Fruit fly (Drosophila melanogaster) whole organism, embryonic: ENCODE results near the gene CG4328.

Experiments
- CG10209 ChIP-seq: fragments of 200-800 bp; sonication (Bioruptor generic); optimal IDR thresholded peaks from 3 replicates; lab custom pipeline; 2017; ENCODE audit warnings: missing biosample characterization, mild to moderate bottlenecking, missing genetic modification characterization, missing genetic modification reagents
- CG10654 ChIP-seq: fragments of 200-800 bp; sonication (Bioruptor generic); optimal IDR thresholded peaks from 2 replicates; lab custom pipeline; 2016; ENCODE audit warnings: missing biosample characterization, missing genetic modification characterization
- CG11695 ChIP-seq: fragments of 200-800 bp; sonication (Bioruptor generic); IDR thresholded peaks from 3 replicates; pipeline ENCODE4 v1.3.6; 2022; ENCODE audit warnings: missing biosample characterization, missing genetic modification characterization
- CG12236 ChIP-seq: fragments of 200-800 bp; sonication (Bioruptor generic); optimal IDR thresholded peaks from 2 replicates; lab custom pipeline; 2016; ENCODE audit warnings: missing biosample characterization, missing genetic modification characterization
- CG14014 ChIP-seq: fragments of 200-800 bp; sonication (Bioruptor generic); IDR thresholded peaks from 2 replicates; pipeline ENCODE4 v1.3.6; 2022; ENCODE audit warnings: missing biosample characterization, missing genetic modification characterization
- CG14667 ChIP-seq: fragments of 200-800 bp; sonication (Bioruptor generic); IDR thresholded peaks from 2 replicates; pipeline ENCODE4 v1.3.6; 2022; ENCODE audit warnings: missing biosample characterization, missing genetic modification characterization
- CG15011 ChIP-seq: fragments of 200-800 bp; sonication (Bioruptor generic); optimal IDR thresholded peaks from 3 replicates; lab custom pipeline; 2018; ENCODE audit warnings: missing biosample characterization, mild to moderate bottlenecking, missing genetic modification characterization
- CG1529 ChIP-seq: fragments of 200-800 bp; sonication (Bioruptor generic); optimal IDR thresholded peaks from 3 replicates; lab custom pipeline; 2018; ENCODE audit warnings: missing biosample characterization, missing genetic modification characterization
- CG18011 ChIP-seq: fragments of 200-800 bp; sonication (Bioruptor generic); optimal IDR thresholded peaks from 2 replicates; lab custom pipeline; 2017; ENCODE audit warnings: missing biosample characterization, missing genetic modification characterization, mild to moderate bottlenecking, moderate library complexity, missing genotype
- CG18599 ChIP-seq: fragments of 200-800 bp; sonication (Bioruptor generic); optimal IDR thresholded peaks from 3 replicates; lab custom pipeline; 2017; ENCODE audit warnings: missing biosample characterization, missing genetic modification characterization, mild to moderate bottlenecking, moderate library complexity, missing genetic modification reagents
- CG2116 ChIP-seq: fragments of 200-800 bp; sonication (Bioruptor generic); optimal IDR thresholded peaks from 3 replicates; lab custom pipeline; 2018; ENCODE audit warnings: missing biosample characterization, mild to moderate bottlenecking, missing genetic modification characterization
- CG3065 ChIP-seq: fragments of 200-800 bp; sonication (Bioruptor generic); optimal IDR thresholded peaks from 2 replicates; lab custom pipeline; 2016; ENCODE audit warnings: missing biosample characterization, missing genetic modification characterization
- CG31224 ChIP-seq: fragments of 200-800 bp; sonication (Bioruptor generic); IDR thresholded peaks from 2 replicates; pipeline ENCODE4 v1.3.6; 2022; ENCODE audit warnings: missing biosample characterization, missing genetic modification characterization
- Dfd ChIP-seq, 2 experiments: fragments of >200 bp; optimal IDR thresholded peaks; 2 replicates each; lab custom pipeline; 2017; ENCODE audit warnings: missing biosample characterization in 2 of 2, missing genetic modification characterization in 2 of 2
- Fer1 ChIP-seq: fragments of 200-800 bp; sonication (Bioruptor generic); optimal IDR thresholded peaks from 2 replicates; lab custom pipeline; 2017; ENCODE audit warnings: missing biosample characterization, mild to moderate bottlenecking, missing genetic modification characterization
- HLHmδ ChIP-seq: fragments of 200-800 bp; sonication (Bioruptor generic); optimal IDR thresholded peaks from 2 replicates; lab custom pipeline; 2018; ENCODE audit warnings: missing biosample characterization, mild to moderate bottlenecking, missing genetic modification characterization, moderate library complexity
- Hey ChIP-seq: fragments of 200-800 bp; sonication (Bioruptor generic); optimal IDR thresholded peaks from 3 replicates; lab custom pipeline; 2018; ENCODE audit warnings: missing biosample characterization, mild to moderate bottlenecking, missing genetic modification characterization
- Kr ChIP-seq: fragments of 200-800 bp; sonication (Bioruptor generic); optimal IDR thresholded peaks from 2 replicates; lab custom pipeline; 2017; ENCODE audit warnings: missing biosample characterization, mild to moderate bottlenecking, missing genetic modification characterization
- NFAT ChIP-seq: fragments of 200-800 bp; sonication (Bioruptor generic); IDR thresholded peaks from 2 replicates; pipeline ENCODE4 v1.3.6; 2022; ENCODE audit warnings: missing biosample characterization, missing genetic modification characterization
- Nf-YB ChIP-seq: fragments of 200-800 bp; sonication (Bioruptor generic); optimal IDR thresholded peaks from 3 replicates; lab custom pipeline; 2019; ENCODE audit warnings: missing biosample characterization, mild to moderate bottlenecking, missing genetic modification characterization, moderate library complexity
- Nf-YC ChIP-seq: fragments of 200-800 bp; optimal IDR thresholded peaks from 3 replicates; lab custom pipeline; 2019; ENCODE audit warnings: missing biosample characterization, mild to moderate bottlenecking, missing genetic modification characterization, moderate library complexity
- PHDP ChIP-seq: fragments of 200-800 bp; sonication (Bioruptor generic); optimal IDR thresholded peaks from 3 replicates; lab custom pipeline; 2018; ENCODE audit warnings: missing biosample characterization, mild to moderate bottlenecking, missing genetic modification characterization, moderate library complexity
- Stat92E ChIP-seq, 3 experiments: fragments of >200 bp in 2 of 3; fragments of 200-800 bp in 1 of 3; sonication (Bioruptor generic) in 1 of 3; optimal IDR thresholded peaks; 2 replicates each; lab custom pipeline; 2017 to 2019; ENCODE audit warnings: missing biosample characterization in 3 of 3, missing genetic modification characterization in 3 of 3, mild to moderate bottlenecking in 1 of 3, moderate library complexity in 1 of 3
- ac ChIP-seq: fragments of 200-800 bp; sonication (Bioruptor generic); optimal IDR thresholded peaks from 3 replicates; lab custom pipeline; 2017; ENCODE audit warnings: missing biosample characterization, mild to moderate bottlenecking, missing genetic modification characterization
- cas ChIP-seq: fragments of 200-800 bp; sonication (Bioruptor generic); IDR thresholded peaks from 2 replicates; pipeline ENCODE4 v1.3.6; 2022; ENCODE audit warnings: missing biosample characterization, missing genetic modification characterization
- cato ChIP-seq: fragments of 200-800 bp; sonication (Bioruptor generic); optimal IDR thresholded peaks from 2 replicates; lab custom pipeline; 2016; ENCODE audit warnings: missing biosample characterization, missing genetic modification characterization, borderline replicate concordance
- chinmo ChIP-seq: fragments of 200-800 bp; sonication (Bioruptor generic); IDR thresholded peaks from 4 replicates; pipeline ENCODE4 v1.3.6; 2022; ENCODE audit warnings: missing biosample characterization, missing genetic modification characterization; ENCODE audit not compliant: partially characterized antibody
- ci ChIP-seq: fragments of 200-800 bp; sonication (Bioruptor generic); IDR thresholded peaks from 3 replicates; pipeline ENCODE4 v1.3.6; 2022; ENCODE audit warnings: missing biosample characterization, missing genetic modification characterization
- danr ChIP-seq: fragments of 200-800 bp; sonication (Bioruptor generic); IDR thresholded peaks from 2 replicates; pipeline ENCODE4 v1.3.6; 2022; ENCODE audit warnings: missing biosample characterization, missing genetic modification characterization
- dmrt99B ChIP-seq: fragments of 200-800 bp; sonication (Bioruptor generic); optimal IDR thresholded peaks from 2 replicates; lab custom pipeline; 2018; ENCODE audit warnings: missing biosample characterization, mild to moderate bottlenecking, missing genetic modification characterization, moderate library complexity
- ind ChIP-seq: fragments of 200-800 bp; sonication (Bioruptor generic); optimal IDR thresholded peaks from 3 replicates; lab custom pipeline; 2016; ENCODE audit warnings: missing biosample characterization, missing genetic modification characterization
- inv ChIP-seq: fragments of 200-800 bp; sonication (Bioruptor generic); IDR thresholded peaks from 2 replicates; pipeline ENCODE4 v1.3.6; 2022; ENCODE audit warnings: missing biosample characterization, missing genetic modification characterization; ENCODE audit not compliant: partially characterized antibody
- kah ChIP-seq: fragments of 200-800 bp; sonication (Bioruptor generic); optimal IDR thresholded peaks from 2 replicates; lab custom pipeline; 2018; ENCODE audit warnings: missing biosample characterization, mild to moderate bottlenecking, missing genetic modification characterization
- kni ChIP-seq: fragments of 200-800 bp; sonication (Bioruptor generic); optimal IDR thresholded peaks from 3 replicates; lab custom pipeline; 2017; ENCODE audit warnings: mild to moderate bottlenecking, missing biosample characterization, missing genetic modification reagents, missing genetic modification characterization
- nom ChIP-seq: fragments of 200-800 bp; sonication (Bioruptor generic); optimal IDR thresholded peaks from 2 replicates; lab custom pipeline; 2017; ENCODE audit warnings: missing biosample characterization, missing genetic modification characterization, mild to moderate bottlenecking, moderate library complexity, missing genetic modification reagents
- oc ChIP-seq: fragments of 200-800 bp; sonication (Bioruptor generic); optimal IDR thresholded peaks from 2 replicates; lab custom pipeline; 2018; ENCODE audit warnings: missing biosample characterization, mild to moderate bottlenecking, missing genetic modification characterization, moderate library complexity
- phol ChIP-seq: fragments of 200-800 bp; sonication (Bioruptor generic); optimal IDR thresholded peaks from 3 replicates; lab custom pipeline; 2018; ENCODE audit warnings: missing biosample characterization, mild to moderate bottlenecking, missing genetic modification characterization, moderate library complexity
- pita ChIP-seq: fragments of 200-800 bp; sonication (Bioruptor generic); optimal IDR thresholded peaks from 2 replicates; lab custom pipeline; 2017; ENCODE audit warnings: missing biosample characterization, mild to moderate bottlenecking, missing genetic modification characterization
- pnt ChIP-seq: fragments of 200-800 bp; sonication (Bioruptor generic); optimal IDR thresholded peaks from 3 replicates; lab custom pipeline; 2016; ENCODE audit warnings: missing biosample characterization, missing genetic modification characterization
- pzg ChIP-seq: fragments of 200-800 bp; sonication (Bioruptor generic); optimal IDR thresholded peaks from 3 replicates; lab custom pipeline; 2018; ENCODE audit warnings: missing biosample characterization, mild to moderate bottlenecking, missing genetic modification characterization, moderate library complexity
- row ChIP-seq: fragments of 200-800 bp; sonication (Bioruptor generic); IDR thresholded peaks from 3 replicates; pipeline ENCODE4 v1.3.6; 2022; ENCODE audit warnings: missing biosample characterization, missing genetic modification characterization
- sens-2 ChIP-seq: fragments of 200-800 bp; sonication (Bioruptor generic); IDR thresholded peaks from 2 replicates; pipeline ENCODE4 v1.3.6; 2022; ENCODE audit warnings: missing biosample characterization, missing genetic modification characterization
- tll ChIP-seq, 2 experiments: fragments of 200-800 bp in 1 of 2; fragments of >200 bp in 1 of 2; sonication (Bioruptor generic) in 1 of 2; optimal IDR thresholded peaks; 2 replicates each; lab custom pipeline; 2017 to 2019; ENCODE audit warnings: missing biosample characterization in 2 of 2, missing genetic modification characterization in 2 of 2, mild to moderate bottlenecking in 1 of 2, moderate library complexity in 1 of 2
- vnd ChIP-seq: fragments of 200-800 bp; sonication (Bioruptor generic); IDR thresholded peaks from 3 replicates; pipeline ENCODE4 v1.3.6; 2022; ENCODE audit warnings: missing biosample characterization, missing genetic modification characterization; ENCODE audit not compliant: partially characterized antibody

CG4328 gene

DNA sequence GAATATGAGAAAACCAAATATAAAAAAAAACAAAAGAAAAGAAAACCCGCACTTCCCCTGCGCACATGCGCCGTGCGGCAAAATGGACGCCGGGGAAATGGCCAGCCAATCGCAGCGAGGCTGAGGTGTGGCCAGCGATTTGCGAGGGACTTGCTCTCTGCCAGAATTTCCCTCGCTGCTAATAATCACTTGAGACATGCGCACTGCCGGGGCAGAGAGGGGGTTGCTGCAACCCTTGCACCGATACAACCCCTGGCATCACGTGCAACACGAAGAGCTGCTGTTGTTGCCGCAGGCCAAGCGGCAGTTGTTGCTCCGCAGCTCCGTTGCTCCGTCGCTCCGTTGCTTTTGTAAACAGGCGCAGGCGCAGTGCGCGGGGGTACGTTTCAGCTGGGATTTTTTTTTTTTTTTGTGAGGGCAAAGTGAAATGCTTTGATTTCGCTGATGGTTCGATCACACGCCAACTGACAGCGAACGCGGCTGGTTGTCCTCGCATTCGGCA, 32.9 kb upstream of the CG4328 start, which contains the start of gene Lmx1a (continued):
- TF ChIP-seq vnd (GFP tag; lab: Robert Waterston, UW) (no peak), pzg (no peak), Dfd (GFP tag; optimal IDR thresholded peaks at IDR 0.05; lab: Kevin White, UChicago) (no peak), ind (GFP tag; lab: Kevin White, UChicago) (no peak), CG12236 (GFP tag; lab: Kevin White, UChicago) (no peak), ci (0 out of 3 replicates have a peak, but pooled peaks have one; percentile 5), CG31224 (no peak), Stat92E (GFP tag; optimal IDR thresholded peaks at IDR 0.05; lab: Kevin White, UChicago) (no peak), kni (GFP tag; lab: Kevin White, UChicago) (no peak), Nf-YB (GFP tag; lab: Kevin White, UChicago) (peak; percentile 96), Kr (GFP tag; lab: Kevin White, UChicago) (peak; percentile 28), CG14014 (GFP tag; lab: Robert Waterston, UW) (no peak), NFAT (GFP tag; lab: Robert Waterston, UW) (no peak), CG15011 (GFP tag; lab: Kevin White, UChicago) (no peak), chinmo (GFP tag; lab: Robert Waterston, UW) (0 out of 4 replicates have a peak, but pooled peaks have one; percentile 59), danr (GFP tag; lab: Robert Waterston, UW) (no peak), nom (GFP tag; lab: Kevin White, UChicago) (no peak), kah (GFP tag; lab: Kevin White, UChicago) (no peak), CG10209 (no peak), HLHmδ (GFP tag; lab: Kevin White, UChicago) (no peak), inv (no peak), sens-2 (0 out of 2 replicates have a peak, but pooled peaks have one; percentile 35)
- TF ChIP-seq, all 482 proteins: peak for 15

DNA sequence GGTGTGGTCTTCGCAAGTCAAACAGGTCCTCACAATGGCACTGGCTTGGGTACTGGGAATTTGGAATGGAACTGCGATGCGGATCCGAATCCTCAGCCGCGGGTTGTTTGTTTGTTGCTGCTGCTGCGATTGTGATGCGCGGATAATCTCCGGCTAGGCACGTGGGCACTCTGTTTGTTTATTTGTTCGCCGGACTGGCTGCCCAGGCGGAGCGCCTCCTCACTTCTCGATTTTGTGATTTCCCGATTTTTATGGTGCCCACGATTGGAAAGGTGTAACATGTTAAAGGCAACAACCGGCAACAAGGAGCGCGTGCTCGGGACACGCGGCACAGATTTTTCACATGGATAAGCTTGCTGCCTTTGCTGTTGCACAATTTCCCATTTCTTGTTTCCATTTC, 23.9 kb upstream of the CG4328 start:
- no peak for TF ChIP-seq pnt (GFP tag; lab: Kevin White, UChicago)
- no peak for TF ChIP-seq CG3065 (GFP tag; lab: Kevin White, UChicago)
- TF ChIP-seq tll (GFP tag; optimal IDR thresholded peaks at IDR 0.05; lab: Kevin White, UChicago): peak in 1 of 2 experiments; percentile 65
- peak; percentile 39 for TF ChIP-seq oc (tag; lab: Kevin White, UChicago)
- peak; percentile 69 for TF ChIP-seq Hey (tag; lab: Kevin White, UChicago)
- TF ChIP-seq, all 482 proteins: peak for 3

DNA sequence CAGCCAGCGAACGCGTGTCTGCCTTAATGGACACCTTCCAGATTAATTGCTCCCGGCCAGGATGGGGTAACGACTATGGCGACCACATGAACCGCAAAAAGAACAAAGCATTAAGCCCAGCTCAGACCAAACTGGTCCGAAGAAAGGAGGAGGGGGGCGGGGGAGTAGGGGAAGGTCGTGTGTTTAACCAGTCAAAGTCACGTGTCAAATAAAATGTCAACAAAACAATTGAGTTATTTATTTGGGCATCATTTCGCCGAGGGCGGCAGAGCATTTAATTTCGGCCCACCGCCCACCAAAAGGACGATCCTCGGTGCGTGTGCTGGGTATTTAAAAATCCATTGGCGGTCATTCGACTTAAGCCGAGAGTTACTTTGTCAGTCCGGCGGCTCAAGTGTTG, 17.4 kb upstream of the CG4328 start:
- no peak for TF ChIP-seq cas (GFP tag; lab: Robert Waterston, UW)
- no peak for TF ChIP-seq cato (GFP tag; lab: Kevin White, UChicago)
- no peak for TF ChIP-seq CG18011 (GFP tag; lab: Kevin White, UChicago)
- TF ChIP-seq CG2116 (GFP tag; lab: Kevin White, UChicago): no peak
- TF ChIP-seq Hey (tag; lab: Kevin White, UChicago): peak; percentile 95
- no peak for TF ChIP-seq Fer1 (GFP tag; lab: Kevin White, UChicago)
- peak; percentile 25 for TF ChIP-seq oc (tag; lab: Kevin White, UChicago)
- TF ChIP-seq CG10654 (GFP tag; lab: Kevin White, UChicago): no peak

DNA sequence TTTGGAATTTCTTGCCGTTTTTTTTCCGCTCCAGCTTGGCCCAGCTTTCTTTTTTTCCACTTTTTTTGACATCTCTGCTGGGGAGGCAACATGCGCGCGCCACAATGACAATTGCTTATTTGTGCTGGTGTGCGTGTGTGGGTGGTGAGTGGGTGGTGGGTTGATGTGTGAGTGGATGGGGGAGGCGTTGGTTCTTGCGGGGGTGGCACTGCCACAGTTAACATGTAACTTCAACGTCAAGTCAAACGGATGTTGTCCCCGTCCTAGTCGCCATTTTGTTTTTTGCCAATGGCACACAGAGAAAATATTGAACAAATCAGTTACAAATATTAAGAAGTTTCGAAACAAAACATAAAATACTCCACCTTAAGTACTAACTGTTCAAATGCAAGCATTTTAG, 14.6 kb upstream of the CG4328 start, which contains the start of gene CG44355:
Gene CG44355 (plus strand): TSS at position 301 of the 400 bp plus-strand sequence.
- TF ChIP-seq Nf-YC: peak; percentile 74
- no peak for TF ChIP-seq Hey (tag; lab: Kevin White, UChicago)
- peak; percentile 41 for TF ChIP-seq CG18599 (GFP tag; lab: Kevin White, UChicago)
- peak; percentile 34 for TF ChIP-seq Nf-YB (GFP tag; lab: Kevin White, UChicago)
- TF ChIP-seq ac: no peak
- no peak for TF ChIP-seq CG1529 (GFP tag; lab: Kevin White, UChicago)
- no peak for TF ChIP-seq oc (tag; lab: Kevin White, UChicago)
- peak; percentile 32 for TF ChIP-seq phol (tag; lab: Kevin White, UChicago)
- TF ChIP-seq CG3065 (GFP tag; lab: Kevin White, UChicago): no peak
- no peak for TF ChIP-seq pita
- peak; percentile 30; the same call in 1 of the 3 replicates for TF ChIP-seq row (GFP tag; lab: Robert Waterston, UW)
- no peak for TF ChIP-seq CG14667 (GFP tag; lab: Robert Waterston, UW)
- no peak for TF ChIP-seq CG11695 (GFP tag; lab: Robert Waterston, UW)
- TF ChIP-seq dmrt99B (tag; lab: Kevin White, UChicago): peak; percentile 26
- no peak for TF ChIP-seq PHDP (tag; lab: Kevin White, UChicago)
